Fruit fly (Drosophila melanogaster) whole organism, embryonic: ENCODE measurements around the gene Cpr64Ad.

ENCODE experiments used
- Asciz ChIP-seq: fragments of 200-800 bp; sonication (Bioruptor generic); optimal IDR thresholded peaks from 2 replicates; lab custom pipeline; 2017; ENCODE audit warnings: missing biosample characterization, mild to moderate bottlenecking, missing genetic modification characterization, missing genetic modification reagents
- CG10654 ChIP-seq: fragments of 200-800 bp; sonication (Bioruptor generic); optimal IDR thresholded peaks from 2 replicates; lab custom pipeline; 2016; ENCODE audit warnings: missing biosample characterization, missing genetic modification characterization
- CG11695 ChIP-seq: fragments of 200-800 bp; sonication (Bioruptor generic); IDR thresholded peaks from 3 replicates; pipeline ENCODE4 v1.3.6; 2022; ENCODE audit warnings: missing biosample characterization, missing genetic modification characterization
- CG12769 ChIP-seq: fragments of 200-800 bp; sonication (Bioruptor generic); optimal IDR thresholded peaks from 2 replicates; lab custom pipeline; 2019; ENCODE audit warnings: missing biosample characterization, mild to moderate bottlenecking, missing genetic modification characterization, moderate library complexity
- CG13296 ChIP-seq: fragments of 200-800 bp; sonication (Bioruptor generic); optimal IDR thresholded peaks from 3 replicates; lab custom pipeline; 2018; ENCODE audit warnings: missing biosample characterization, mild to moderate bottlenecking, missing genetic modification characterization
- CG15514 ChIP-seq: fragments of 200-800 bp; sonication (Bioruptor generic); optimal IDR thresholded peaks from 3 replicates; lab custom pipeline; 2017; ENCODE audit warnings: missing biosample characterization, missing genetic modification characterization, mild to moderate bottlenecking, moderate library complexity, missing genetic modification reagents
- CG2678 ChIP-seq: fragments of 200-800 bp; sonication (Bioruptor generic); optimal IDR thresholded peaks from 3 replicates; lab custom pipeline; 2019; ENCODE audit warnings: missing biosample characterization, mild to moderate bottlenecking, missing genetic modification characterization, moderate library complexity
- CG31441 ChIP-seq: fragments of 200-800 bp; sonication (Bioruptor generic); IDR thresholded peaks from 2 replicates; pipeline ENCODE4 v1.3.6; 2022; ENCODE audit warnings: missing biosample characterization, missing genetic modification characterization
- CG3163 ChIP-seq: fragments of 200-800 bp; sonication (Bioruptor generic); optimal IDR thresholded peaks from 3 replicates; lab custom pipeline; 2016; ENCODE audit warnings: missing biosample characterization, missing genetic modification characterization
- CG4404 ChIP-seq: fragments of 200-800 bp; sonication (Bioruptor generic); IDR thresholded peaks from 2 replicates; pipeline ENCODE4 v1.3.6; 2022; ENCODE audit warnings: missing biosample characterization, missing genetic modification characterization
- CG5245 ChIP-seq: fragments of 200-800 bp; sonication (Bioruptor generic); optimal IDR thresholded peaks from 3 replicates; lab custom pipeline; 2016; ENCODE audit warnings: missing biosample characterization, missing genetic modification characterization
- CG6683 ChIP-seq: fragments of 200-800 bp; sonication (Bioruptor generic); optimal IDR thresholded peaks from 2 replicates; lab custom pipeline; 2017; ENCODE audit warnings: missing biosample characterization, mild to moderate bottlenecking, missing genetic modification characterization, missing genetic modification reagents
- CG7745 ChIP-seq: fragments of 200-800 bp; sonication (Bioruptor generic); optimal IDR thresholded peaks from 2 replicates; lab custom pipeline; 2018; ENCODE audit warnings: missing biosample characterization, mild to moderate bottlenecking, missing genetic modification characterization, moderate library complexity
- CG7839 ChIP-seq: fragments of 200-800 bp; sonication (Bioruptor generic); optimal IDR thresholded peaks from 3 replicates; lab custom pipeline; 2018; ENCODE audit warnings: missing biosample characterization, mild to moderate bottlenecking, missing genetic modification characterization, moderate library complexity
- CG8281 ChIP-seq: fragments of 200-800 bp; sonication (Bioruptor generic); optimal IDR thresholded peaks from 2 replicates; lab custom pipeline; 2018; ENCODE audit warnings: missing biosample characterization, mild to moderate bottlenecking, missing genetic modification characterization, moderate library complexity
- CG9932 ChIP-seq: fragments of 200-800 bp; sonication (Bioruptor generic); IDR thresholded peaks from 2 replicates; pipeline ENCODE4 v1.3.6; 2022; ENCODE audit warnings: missing biosample characterization, missing genetic modification characterization
- D ChIP-seq, 2 experiments: fragments of 200-800 bp in 1 of 2; fragments of >200 bp in 1 of 2; sonication (Bioruptor generic) in 1 of 2; optimal IDR thresholded peaks; 2 replicates in 1 of 2; 3 replicates in 1 of 2; lab custom pipeline; 2017; ENCODE audit warnings: mild to moderate bottlenecking in 1 of 2, missing biosample characterization in 1 of 2, missing genetic modification characterization in 1 of 2, missing genetic modification reagents in 1 of 2
- Dp ChIP-seq: fragments of 200-800 bp; sonication (Bioruptor generic); optimal IDR thresholded peaks from 2 replicates; lab custom pipeline; 2018; ENCODE audit warnings: missing biosample characterization, mild to moderate bottlenecking, missing genetic modification characterization, moderate library complexity
- HHEX ChIP-seq: fragments of 200-800 bp; sonication (Bioruptor generic); optimal IDR thresholded peaks from 3 replicates; lab custom pipeline; 2017; ENCODE audit warnings: missing biosample characterization, mild to moderate bottlenecking, missing genetic modification characterization, missing genetic modification reagents
- HmgZ ChIP-seq: fragments of 200-800 bp; sonication (Bioruptor generic); optimal IDR thresholded peaks from 2 replicates; lab custom pipeline; 2018; ENCODE audit warnings: missing biosample characterization, mild to moderate bottlenecking, missing genetic modification characterization
- MESR4 ChIP-seq: fragments of 200-800 bp; sonication (Bioruptor generic); optimal IDR thresholded peaks from 2 replicates; lab custom pipeline; 2018; ENCODE audit warnings: missing biosample characterization, mild to moderate bottlenecking, missing genetic modification characterization, moderate library complexity
- Nf-YB ChIP-seq: fragments of 200-800 bp; sonication (Bioruptor generic); optimal IDR thresholded peaks from 3 replicates; lab custom pipeline; 2019; ENCODE audit warnings: missing biosample characterization, mild to moderate bottlenecking, missing genetic modification characterization, moderate library complexity
- Oaz ChIP-seq: fragments of 200-800 bp; sonication (Bioruptor generic); IDR thresholded peaks from 2 replicates; pipeline ENCODE4 v1.3.6; 2022; ENCODE audit warnings: missing biosample characterization, missing genetic modification characterization
- Optix ChIP-seq: fragments of 200-800 bp; sonication (Bioruptor generic); IDR thresholded peaks from 3 replicates; pipeline ENCODE4 v1.3.6; 2022; ENCODE audit warnings: missing biosample characterization, missing genetic modification characterization
- Scr ChIP-seq: fragments of 200-800 bp; sonication (Bioruptor generic); IDR thresholded peaks from 2 replicates; pipeline ENCODE4 v1.3.6; 2022; ENCODE audit warnings: missing biosample characterization, missing genetic modification characterization; ENCODE audit not compliant: partially characterized antibody
- Stat92E ChIP-seq, 3 experiments: fragments of >200 bp in 2 of 3; fragments of 200-800 bp in 1 of 3; sonication (Bioruptor generic) in 1 of 3; optimal IDR thresholded peaks; 2 replicates each; lab custom pipeline; 2017 to 2019; ENCODE audit warnings: missing biosample characterization in 3 of 3, missing genetic modification characterization in 3 of 3, mild to moderate bottlenecking in 1 of 3, moderate library complexity in 1 of 3
- Usf ChIP-seq: fragments of 200-800 bp; sonication (Bioruptor generic); optimal IDR thresholded peaks from 2 replicates; lab custom pipeline; 2017; ENCODE audit warnings: missing genotype, missing biosample characterization, missing genetic modification characterization
- Xbp1 ChIP-seq: fragments of 200-800 bp; sonication (Bioruptor generic); optimal IDR thresholded peaks from 3 replicates; lab custom pipeline; 2016; ENCODE audit warnings: missing biosample characterization, mild to moderate bottlenecking, missing genetic modification characterization
- YL-1 ChIP-seq: fragments of 200-800 bp; sonication (Bioruptor generic); optimal IDR thresholded peaks from 3 replicates; lab custom pipeline; 2017; ENCODE audit warnings: missing biosample characterization, mild to moderate bottlenecking, missing genetic modification characterization
- ac ChIP-seq: fragments of 200-800 bp; sonication (Bioruptor generic); optimal IDR thresholded peaks from 3 replicates; lab custom pipeline; 2017; ENCODE audit warnings: missing biosample characterization, mild to moderate bottlenecking, missing genetic modification characterization
- ara ChIP-seq: fragments of 200-800 bp; sonication (Bioruptor generic); IDR thresholded peaks from 2 replicates; pipeline ENCODE4 v1.3.6; 2022; ENCODE audit warnings: missing biosample characterization, missing genetic modification characterization
- bab2 ChIP-seq: fragments of 200-800 bp; sonication (Bioruptor generic); optimal IDR thresholded peaks from 2 replicates; lab custom pipeline; 2016; ENCODE audit warnings: missing biosample characterization, missing genetic modification characterization
- btn ChIP-seq: fragments of 200-800 bp; sonication (Bioruptor generic); optimal IDR thresholded peaks from 2 replicates; lab custom pipeline; 2016; ENCODE audit warnings: missing biosample characterization, missing genetic modification characterization
- corto ChIP-seq: fragments of 200-800 bp; sonication (Bioruptor generic); optimal IDR thresholded peaks from 2 replicates; lab custom pipeline; 2016; ENCODE audit warnings: missing biosample characterization, mild to moderate bottlenecking, missing genetic modification characterization, moderate library complexity
- dpn ChIP-seq, 2 experiments: fragments of 200-800 bp; sonication (Bioruptor generic); optimal IDR thresholded peaks; 3 replicates each; lab custom pipeline; 2016; ENCODE audit warnings: missing biosample characterization in 2 of 2, missing genetic modification characterization in 2 of 2
- fd102C ChIP-seq: fragments of 200-800 bp; sonication (Bioruptor generic); optimal IDR thresholded peaks from 2 replicates; lab custom pipeline; 2018; ENCODE audit warnings: missing biosample characterization, mild to moderate bottlenecking, missing genetic modification characterization, moderate library complexity
- gfzf ChIP-seq: fragments of 200-800 bp; sonication (Bioruptor generic); optimal IDR thresholded peaks from 2 replicates; lab custom pipeline; 2016; ENCODE audit warnings: missing biosample characterization, mild to moderate bottlenecking, missing genetic modification characterization, moderate library complexity
- hkb ChIP-seq, 2 experiments: fragments of 200-800 bp in 1 of 2; fragments of >200 bp in 1 of 2; sonication (Bioruptor generic) in 1 of 2; IDR thresholded peaks in 1 of 2; optimal IDR thresholded peaks in 1 of 2; 2 replicates each; pipeline versions ENCODE4 v1.3.6 to Lab custom; 2017 to 2022; ENCODE audit warnings: missing biosample characterization in 1 of 2, missing genetic modification characterization in 1 of 2
- ken ChIP-seq: fragments of 200-800 bp; sonication (Bioruptor generic); IDR thresholded peaks from 3 replicates; pipeline ENCODE4 v1.3.6; 2022; ENCODE audit warnings: missing biosample characterization, missing genetic modification characterization
- luna ChIP-seq: fragments of 200-800 bp; sonication (Bioruptor generic); optimal IDR thresholded peaks from 2 replicates; lab custom pipeline; 2016; ENCODE audit warnings: missing biosample characterization, missing genetic modification characterization
- nmo ChIP-seq: fragments of 200-800 bp; sonication (Bioruptor generic); optimal IDR thresholded peaks from 2 replicates; lab custom pipeline; 2018; ENCODE audit warnings: missing biosample characterization, mild to moderate bottlenecking, missing genetic modification characterization, moderate library complexity
- nom ChIP-seq: fragments of 200-800 bp; sonication (Bioruptor generic); optimal IDR thresholded peaks from 2 replicates; lab custom pipeline; 2017; ENCODE audit warnings: missing biosample characterization, missing genetic modification characterization, mild to moderate bottlenecking, moderate library complexity, missing genetic modification reagents
- pan ChIP-seq, 4 experiments: fragments of >200 bp in 3 of 4; fragments of 200-800 bp in 1 of 4; sonication (Bioruptor generic) in 1 of 4; optimal IDR thresholded peaks in 3 of 4; IDR thresholded peaks in 1 of 4; 2 replicates each; pipeline versions ENCODE4 v1.3.6 to Lab custom; 2017 to 2022; ENCODE audit warnings: missing biosample characterization in 2 of 4, missing genetic modification characterization in 2 of 4, mixed read lengths in 1 of 4
- row ChIP-seq: fragments of 200-800 bp; sonication (Bioruptor generic); IDR thresholded peaks from 3 replicates; pipeline ENCODE4 v1.3.6; 2022; ENCODE audit warnings: missing biosample characterization, missing genetic modification characterization
- schlank ChIP-seq: fragments of 200-800 bp; sonication (Bioruptor generic); optimal IDR thresholded peaks from 2 replicates; lab custom pipeline; 2018; ENCODE audit warnings: missing biosample characterization, mild to moderate bottlenecking, missing genetic modification characterization
- tll ChIP-seq, 2 experiments: fragments of 200-800 bp in 1 of 2; fragments of >200 bp in 1 of 2; sonication (Bioruptor generic) in 1 of 2; optimal IDR thresholded peaks; 2 replicates each; lab custom pipeline; 2017 to 2019; ENCODE audit warnings: missing biosample characterization in 2 of 2, missing genetic modification characterization in 2 of 2, mild to moderate bottlenecking in 1 of 2, moderate library complexity in 1 of 2
- toy ChIP-seq: fragments of 200-800 bp; sonication (Bioruptor generic); IDR thresholded peaks from 2 replicates; pipeline ENCODE4 v1.3.6; 2022; ENCODE audit warnings: missing biosample characterization, missing genetic modification characterization

The Cpr64Ad gene

DNA sequence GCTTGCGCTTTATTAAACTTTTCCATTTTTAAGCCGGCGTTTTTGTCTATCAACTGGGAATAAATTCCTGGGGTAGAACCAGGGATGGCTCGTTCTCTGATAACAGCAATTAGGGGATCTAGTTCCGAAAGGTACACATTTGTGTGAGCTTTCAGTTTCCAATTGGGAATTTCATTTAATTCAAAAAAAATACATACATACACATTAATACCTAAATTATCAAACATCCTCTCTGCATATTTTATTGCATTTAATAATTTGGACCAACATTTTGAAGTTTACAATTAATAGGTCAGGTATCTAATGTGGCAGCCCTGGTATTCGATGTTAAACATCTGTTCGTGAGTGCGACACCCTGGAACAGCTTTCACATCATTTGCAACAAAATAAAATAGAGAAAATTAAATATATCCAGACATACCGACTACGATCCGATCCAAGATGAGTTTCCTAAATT, 44.0 kb downstream of the Cpr64Ad start, which contains the start of the genes CG15011 and CG1309 (continued):
- peak; percentile 49 for TF ChIP-seq CG6683
- TF ChIP-seq luna (GFP tag; lab: Kevin White, UChicago): peak; percentile 86
- peak; percentile 74; the same call in 2 of the 3 replicates for TF ChIP-seq ken
- TF ChIP-seq CG31441 (GFP tag; lab: Robert Waterston, UW): peak; percentile 76
- TF ChIP-seq hkb (optimal IDR thresholded peaks at IDR 0.05; lab: Kevin White, UChicago): no peak
- TF ChIP-seq hkb (GFP tag; IDR thresholded peaks at IDR 0.05; lab: Robert Waterston, UW): peak; percentile 60; the same call in 1 of the 2 replicates
- peak; percentile 63 for TF ChIP-seq MESR4 (GFP tag; lab: Kevin White, UChicago)
- peak; percentile 69; the same call in 1 of the 3 replicates for TF ChIP-seq Optix
- no peak for TF ChIP-seq D (optimal IDR thresholded peaks at IDR 0.05; lab: Kevin White, UChicago)
- TF ChIP-seq D (GFP tag; optimal IDR thresholded peaks at IDR 0.05; lab: Kevin White, UChicago): peak; percentile 66
- TF ChIP-seq CG7745 (tag; lab: Kevin White, UChicago): no peak
- TF ChIP-seq Nf-YB: peak; percentile 66
- TF ChIP-seq YL-1 (GFP tag; lab: Kevin White, UChicago): peak; percentile 90
- 0 out of 2 replicates have a peak, but pooled peaks have one; percentile 34 for TF ChIP-seq Oaz (GFP tag; lab: Robert Waterston, UW)
- TF ChIP-seq Dp: peak; percentile 12
- TF ChIP-seq Xbp1 (GFP tag; lab: Kevin White, UChicago): peak; percentile 90
- peak; percentile 51 for TF ChIP-seq Usf (GFP tag; lab: Kevin White, UChicago)
- TF ChIP-seq CG4404 (GFP tag; lab: Robert Waterston, UW): peak; percentile 66
- TF ChIP-seq Asciz (GFP tag; lab: Kevin White, UChicago): peak; percentile 56
- TF ChIP-seq CG11695 (GFP tag; lab: Robert Waterston, UW): peak; percentile 73
- peak; percentile 23 for TF ChIP-seq gfzf (GFP tag; lab: Kevin White, UChicago)
- TF ChIP-seq nmo (GFP tag; lab: Kevin White, UChicago): peak; percentile 92
- peak; percentile 12 for TF ChIP-seq ac (GFP tag; lab: Kevin White, UChicago)
- peak; percentile 98 for TF ChIP-seq row (GFP tag; lab: Robert Waterston, UW)
- peak; percentile 59 for TF ChIP-seq btn
- peak; percentile 80 for TF ChIP-seq CG10654 (GFP tag; lab: Kevin White, UChicago)
- peak; percentile 78 for TF ChIP-seq CG13296 (GFP tag; lab: Kevin White, UChicago)
- peak; percentile 85 to 88 for TF ChIP-seq dpn (GFP tag; optimal IDR thresholded peaks at IDR 0.05; lab: Kevin White, UChicago)
- no peak for TF ChIP-seq toy
- peak; percentile 68 for TF ChIP-seq fd102C (GFP tag; lab: Kevin White, UChicago)
- no peak for TF ChIP-seq tll (GFP tag; optimal IDR thresholded peaks at IDR 0.05; lab: Kevin White, UChicago)
- TF ChIP-seq CG2678 (tag; lab: Kevin White, UChicago): peak; percentile 87
- TF ChIP-seq CG5245 (GFP tag; lab: Kevin White, UChicago): peak; percentile 75
- TF ChIP-seq bab2 (GFP tag; lab: Kevin White, UChicago): peak; percentile 87
- TF ChIP-seq Scr (GFP tag; lab: Robert Waterston, UW): peak; percentile 55
- TF ChIP-seq CG9932 (GFP tag; lab: Robert Waterston, UW): peak; percentile 87
- TF ChIP-seq CG12769 (tag; lab: Kevin White, UChicago): peak; percentile 94
- peak; percentile 63 for TF ChIP-seq CG3163 (GFP tag; lab: Kevin White, UChicago)
- TF ChIP-seq CG7839 (tag; lab: Kevin White, UChicago): peak; percentile 85
- peak in 1 of 3 experiments; percentile 35 for TF ChIP-seq Stat92E (GFP tag; optimal IDR thresholded peaks at IDR 0.05; lab: Kevin White, UChicago)
- peak; percentile 40 for TF ChIP-seq CG8281
- TF ChIP-seq corto (GFP tag; lab: Kevin White, UChicago): no peak
- peak; percentile 100 for TF ChIP-seq CG15514 (GFP tag; lab: Kevin White, UChicago)
- no peak for TF ChIP-seq ara
- no peak for TF ChIP-seq pan (optimal IDR thresholded peaks at IDR 0.05; lab: Kevin White, UChicago)
- peak in 1 of 2 experiments; percentile 55 for TF ChIP-seq pan (GFP tag; optimal IDR thresholded peaks at IDR 0.05 in 1 of 2, IDR thresholded peaks at IDR 0.05 in 1 of 2)
- peak; percentile 8 for TF ChIP-seq schlank (tag; lab: Kevin White, UChicago)
- TF ChIP-seq HHEX (GFP tag; lab: Kevin White, UChicago): peak; percentile 52
- peak; percentile 94 for TF ChIP-seq HmgZ
- TF ChIP-seq nom: peak; percentile 60
